Worm (Caenorhabditis elegans) whole organism, young adult: Measurements from ENCODE around the gene ncx-2.

Source experiments
- B0019.2 ChIP-seq: fragments of 200-800 bp; sonication (Bioruptor generic); conservative IDR thresholded peaks from 2 replicates; pipeline ENCODE4 v1.3.6; 2022; ENCODE audit warnings: missing genetic modification reagents, missing genetic modification characterization, missing compliant biosample characterization
- B0035.1 ChIP-seq: sonication (generic microtip); optimal IDR thresholded peaks from 2 replicates; lab custom pipeline; 2016; ENCODE audit warnings: missing genetic modification characterization, mild to moderate bottlenecking, missing compliant biosample characterization, missing genotype, missing genetic modification reagents
- B0261.1 ChIP-seq: sonication (generic microtip); optimal IDR thresholded peaks from 2 replicates; lab custom pipeline; 2016; ENCODE audit warnings: mild to moderate bottlenecking, missing genetic modification characterization, moderate library complexity, missing compliant biosample characterization
- B0336.3 ChIP-seq: fragments of 200-800 bp; sonication (Bioruptor generic); IDR thresholded peaks from 2 replicates; pipeline ENCODE4 v1.3.6; 2022; ENCODE audit warnings: missing genetic modification characterization, missing compliant biosample characterization
- C17E4.6 ChIP-seq: fragments of 200-800 bp; sonication (Bioruptor generic); IDR thresholded peaks from 2 replicates; pipeline ENCODE4 v1.3.6; 2022; ENCODE audit warnings: missing genetic modification reagents, missing genetic modification characterization, missing compliant biosample characterization
- F39B2.1 ChIP-seq: fragments of 200-800 bp; sonication (Bioruptor generic); IDR thresholded peaks from 2 replicates; pipeline ENCODE4 v1.3.6; 2022; ENCODE audit warnings: missing genetic modification reagents, missing genetic modification characterization, missing compliant biosample characterization
- F55B11.4 ChIP-seq: sonication (generic microtip); optimal IDR thresholded peaks from 2 replicates; lab custom pipeline; 2016; ENCODE audit warnings: missing compliant biosample characterization, missing genetic modification characterization, borderline replicate concordance; ENCODE audit not compliant: insufficient read depth
- K11D2.4 ChIP-seq: fragments of 200-800 bp; sonication (Bioruptor generic); IDR thresholded peaks from 2 replicates; pipeline ENCODE4 v1.3.6; 2022; ENCODE audit warnings: missing genetic modification reagents, missing genetic modification characterization, missing compliant biosample characterization
- T07F8.4 ChIP-seq: sonication (generic microtip); optimal IDR thresholded peaks from 2 replicates; lab custom pipeline; 2016; ENCODE audit warnings: mild to moderate bottlenecking, missing genetic modification characterization, moderate library complexity, missing compliant biosample characterization
- T26A5.8 ChIP-seq: sonication (generic microtip); optimal IDR thresholded peaks from 2 replicates; lab custom pipeline; 2016; ENCODE audit warnings: missing genetic modification characterization, missing compliant biosample characterization
- Y67H2A.10 ChIP-seq: fragments of 200-800 bp; sonication (Bioruptor generic); conservative IDR thresholded peaks from 2 replicates; pipeline ENCODE4 v1.3.6; 2022; ENCODE audit warnings: missing genetic modification reagents, missing genetic modification characterization, missing compliant biosample characterization
- Y95B8A.8 ChIP-seq: fragments of 200-800 bp; sonication (Bioruptor generic); IDR thresholded peaks from 2 replicates; pipeline ENCODE4 v1.3.6; 2022; ENCODE audit warnings: missing genetic modification reagents, missing genetic modification characterization, missing compliant biosample characterization
- ZK185.1 ChIP-seq: sonication (generic microtip); optimal IDR thresholded peaks from 2 replicates; lab custom pipeline; 2016; ENCODE audit warnings: mild to moderate bottlenecking, missing genetic modification characterization, missing compliant biosample characterization; ENCODE audit not compliant: poor library complexity, severe bottlenecking
- akir-1 ChIP-seq: fragments of 200-800 bp; sonication (Bioruptor generic); optimal IDR thresholded peaks from 2 replicates; lab custom pipeline; 2018; ENCODE audit warnings: mild to moderate bottlenecking, missing genetic modification characterization, moderate library complexity, missing compliant biosample characterization
- ama-1 ChIP-seq, 3 experiments: fragments of 150-350 bp in 1 of 3; sonication (generic microtip) in 2 of 3; optimal IDR thresholded peaks; 2 replicates each; lab custom pipeline; 2014 to 2018; ENCODE audit warnings: missing biosample characterization in 2 of 3, missing genetic modification characterization in 2 of 3, missing genetic modification reagents in 2 of 3
- aptf-3 ChIP-seq: fragments of 200-800 bp; sonication (Bioruptor generic); IDR thresholded peaks from 2 replicates; pipeline ENCODE4 v1.3.6; 2022; ENCODE audit warnings: missing genetic modification characterization, missing compliant biosample characterization
- attf-3 ChIP-seq: fragments of 200-800 bp; sonication (Bioruptor generic); conservative IDR thresholded peaks from 2 replicates; pipeline ENCODE4 v1.3.6; 2022; ENCODE audit warnings: missing genetic modification reagents, missing genetic modification characterization, missing compliant biosample characterization
- bed-1 ChIP-seq: fragments of 200-800 bp; sonication (Bioruptor generic); IDR thresholded peaks from 2 replicates; pipeline ENCODE4 v1.3.6; 2022; ENCODE audit warnings: missing genetic modification reagents, missing genetic modification characterization, missing compliant biosample characterization
- ceh-27 ChIP-seq: fragments of 200-800 bp; sonication (Bioruptor generic); optimal IDR thresholded peaks from 2 replicates; lab custom pipeline; 2018; ENCODE audit warnings: mild to moderate bottlenecking, missing genetic modification characterization, moderate library complexity, missing compliant biosample characterization
- dpff-1 ChIP-seq: sonication (generic microtip); optimal IDR thresholded peaks from 2 replicates; lab custom pipeline; 2017; ENCODE audit warnings: mild to moderate bottlenecking, missing genetic modification characterization, missing compliant biosample characterization
- dpl-1 ChIP-seq: fragments of 150-350 bp; optimal IDR thresholded peaks from 2 replicates; lab custom pipeline; 2014; ENCODE audit warnings: missing biosample characterization, missing genetic modification reagents, missing genetic modification characterization
- egl-18 ChIP-seq: fragments of 200-800 bp; sonication (Bioruptor generic); IDR thresholded peaks from 2 replicates; pipeline ENCODE4 v1.3.6; 2022; ENCODE audit warnings: missing genetic modification reagents, missing genetic modification characterization, missing compliant biosample characterization
- egl-44 ChIP-seq: fragments of 200-800 bp; sonication (Bioruptor generic); IDR thresholded peaks from 2 replicates; pipeline ENCODE4 v1.3.6; 2022; ENCODE audit warnings: missing genetic modification reagents, missing genetic modification characterization, missing compliant biosample characterization
- egrh-3 ChIP-seq: fragments of 200-800 bp; sonication (Bioruptor generic); IDR thresholded peaks from 2 replicates; pipeline ENCODE4 v1.3.6; 2022; ENCODE audit warnings: missing genetic modification reagents, missing genetic modification characterization, missing compliant biosample characterization
- gei-17 ChIP-seq: fragments of 200-800 bp; sonication (Bioruptor generic); optimal IDR thresholded peaks from 2 replicates; lab custom pipeline; 2018; ENCODE audit warnings: mild to moderate bottlenecking, missing genetic modification characterization, missing compliant biosample characterization
- him-1 ChIP-seq: sonication (generic microtip); optimal IDR thresholded peaks from 2 replicates; lab custom pipeline; 2016; ENCODE audit warnings: missing genotype, missing genetic modification reagents, missing genetic modification characterization, missing compliant biosample characterization
- hlh-12 ChIP-seq: sonication (generic microtip); optimal IDR thresholded peaks from 2 replicates; lab custom pipeline; 2016; ENCODE audit warnings: missing genetic modification characterization, missing compliant biosample characterization
- hlh-26 ChIP-seq: fragments of 200-800 bp; sonication (Bioruptor generic); conservative IDR thresholded peaks from 2 replicates; pipeline ENCODE4 v1.3.6; 2022; ENCODE audit warnings: missing genetic modification reagents, missing genetic modification characterization, missing compliant biosample characterization
- hmg-1.2 ChIP-seq: fragments of 200-800 bp; sonication (Bioruptor generic); IDR thresholded peaks from 2 replicates; pipeline ENCODE4 v1.3.6; 2022; ENCODE audit warnings: missing genetic modification reagents, missing genetic modification characterization, missing compliant biosample characterization
- let-526 ChIP-seq: fragments of 200-800 bp; sonication (Bioruptor generic); IDR thresholded peaks from 2 replicates; pipeline ENCODE4 v1.3.6; 2022; ENCODE audit warnings: missing genetic modification reagents, missing genetic modification characterization, missing compliant biosample characterization
- lin-35 ChIP-seq, 3 experiments: fragments of 150-350 bp in 2 of 3; sonication (generic microtip) in 1 of 3; optimal IDR thresholded peaks; 2 replicates each; lab custom pipeline; 2014 to 2018; ENCODE audit warnings: missing biosample characterization in 3 of 3, missing genetic modification characterization in 3 of 3, missing genetic modification reagents in 3 of 3
- lin-40 ChIP-seq: sonication (generic microtip); optimal IDR thresholded peaks from 2 replicates; lab custom pipeline; 2016; ENCODE audit warnings: missing genetic modification characterization, mild to moderate bottlenecking, missing compliant biosample characterization, missing genotype, missing genetic modification reagents
- lsl-1 ChIP-seq: fragments of 200-800 bp; sonication (Bioruptor generic); optimal IDR thresholded peaks from 2 replicates; lab custom pipeline; 2018; ENCODE audit warnings: mild to moderate bottlenecking, missing genetic modification characterization, moderate library complexity, missing compliant biosample characterization
- madf-6 ChIP-seq: fragments of 200-800 bp; sonication (Bioruptor generic); IDR thresholded peaks from 2 replicates; pipeline ENCODE4 v1.3.6; 2022; ENCODE audit warnings: missing genetic modification reagents, missing genetic modification characterization, missing compliant biosample characterization
- madf-8 ChIP-seq: fragments of 200-800 bp; sonication (Bioruptor generic); conservative IDR thresholded peaks from 2 replicates; pipeline ENCODE4 v1.3.6; 2022; ENCODE audit warnings: missing genetic modification reagents, missing genetic modification characterization, missing compliant biosample characterization
- mcd-1 ChIP-seq: fragments of 200-800 bp; sonication (Bioruptor generic); IDR thresholded peaks from 2 replicates; pipeline ENCODE4 v1.3.6; 2022; ENCODE audit warnings: missing genetic modification reagents, missing genetic modification characterization, missing compliant biosample characterization
- mel-28 ChIP-seq: sonication (generic microtip); optimal IDR thresholded peaks from 2 replicates; lab custom pipeline; 2016; ENCODE audit warnings: borderline replicate concordance, mild to moderate bottlenecking, missing genetic modification characterization, missing compliant biosample characterization
- nfyb-1 ChIP-seq: fragments of 200-800 bp; sonication (Bioruptor generic); IDR thresholded peaks from 2 replicates; pipeline ENCODE4 v1.3.6; 2022; ENCODE audit warnings: missing genetic modification reagents, missing genetic modification characterization, missing compliant biosample characterization
- nhr-90 ChIP-seq: sonication (generic microtip); optimal IDR thresholded peaks from 2 replicates; lab custom pipeline; 2016; ENCODE audit warnings: missing genotype, mild to moderate bottlenecking, missing genetic modification characterization, missing compliant biosample characterization
- pha-4 ChIP-seq: fragments of 150-350 bp; sonication (generic microtip); optimal IDR thresholded peaks from 2 replicates; lab custom pipeline; 2014; ENCODE audit warnings: missing biosample characterization, missing genetic modification reagents, missing genetic modification characterization
- repo-1 ChIP-seq: sonication (generic microtip); optimal IDR thresholded peaks from 2 replicates; lab custom pipeline; 2017; ENCODE audit warnings: mild to moderate bottlenecking, missing genetic modification characterization, missing compliant biosample characterization
- rpc-1 ChIP-seq, 2 experiments: fragments of 150-350 bp in 1 of 2; sonication (generic microtip) in 1 of 2; optimal IDR thresholded peaks; 2 replicates each; lab custom pipeline; 2014 to 2018; ENCODE audit warnings: missing biosample characterization in 1 of 2, missing genetic modification characterization in 1 of 2, missing genetic modification reagents in 1 of 2, missing genotype in 1 of 2
- somi-1 ChIP-seq: fragments of 200-800 bp; sonication (Bioruptor generic); optimal IDR thresholded peaks from 2 replicates; lab custom pipeline; 2018; ENCODE audit warnings: mild to moderate bottlenecking, missing genetic modification characterization, missing compliant biosample characterization
- tlf-1 ChIP-seq: fragments of 200-800 bp; sonication (Bioruptor generic); optimal IDR thresholded peaks from 2 replicates; lab custom pipeline; 2018; ENCODE audit warnings: mild to moderate bottlenecking, missing genetic modification characterization, missing compliant biosample characterization
- unc-130 ChIP-seq: sonication (generic microtip); optimal IDR thresholded peaks from 2 replicates; lab custom pipeline; 2016; ENCODE audit warnings: missing genetic modification reagents, missing genetic modification characterization, missing compliant biosample characterization
- ztf-22 ChIP-seq: fragments of 200-800 bp; sonication (Bioruptor generic); optimal IDR thresholded peaks from 2 replicates; lab custom pipeline; 2018; ENCODE audit warnings: mild to moderate bottlenecking, missing genetic modification characterization, moderate library complexity, missing compliant biosample characterization
- ztf-25 ChIP-seq: fragments of 200-800 bp; sonication (Bioruptor generic); IDR thresholded peaks from 2 replicates; pipeline ENCODE4 v1.3.6; 2022; ENCODE audit warnings: missing genetic modification reagents, missing genetic modification characterization, missing compliant biosample characterization
- ztf-26 ChIP-seq: sonication (generic microtip); optimal IDR thresholded peaks from 2 replicates; lab custom pipeline; 2017; ENCODE audit warnings: missing genetic modification characterization, missing compliant biosample characterization

Gene ncx-2

ce11 chrV:5329677-5330266 lies 26.3 kb downstream of the ncx-2 start (continued):
- TF ChIP-seq egl-44 (GFP tag; lab: Robert Waterston, UW): no peak
- TF ChIP-seq mel-28 (tag; lab: Kevin White, UChicago): no peak
- peak; percentile 34 for TF ChIP-seq madf-6 (GFP tag; lab: Robert Waterston, UW)
- TF ChIP-seq B0336.3 (GFP tag; lab: Robert Waterston, UW): no peak
- TF ChIP-seq gei-17 (GFP tag; lab: Kevin White, UChicago): no peak
- no peak for TF ChIP-seq mcd-1 (GFP tag; lab: Robert Waterston, UW)
- no peak for TF ChIP-seq dpl-1
- TF ChIP-seq C17E4.6 (GFP tag; lab: Robert Waterston, UW): no peak
- TF ChIP-seq ZK185.1 (tag; lab: Kevin White, UChicago): peak; percentile 44
- TF ChIP-seq Y67H2A.10 (GFP tag; lab: Robert Waterston, UW): no peak
- TF ChIP-seq pha-4 (tag; lab: Kevin White, UChicago): no peak
- no peak for TF ChIP-seq aptf-3
- TF ChIP-seq F55B11.4 (tag; lab: Kevin White, UChicago): no peak
- TF ChIP-seq ztf-22 (GFP tag; lab: Kevin White, UChicago): peak; percentile 8
- TF ChIP-seq ztf-25: no peak
- 0 out of 2 replicates have a peak, but pooled peaks have one; percentile 25 for TF ChIP-seq hmg-1.2 (GFP tag; lab: Robert Waterston, UW)
- peak; percentile 67 for TF ChIP-seq rpc-1 (optimal IDR thresholded peaks at IDR 0.05; lab: Kevin White, UChicago)
- TF ChIP-seq rpc-1 (tag; optimal IDR thresholded peaks at IDR 0.05; lab: Kevin White, UChicago): peak; percentile 85
- 0 out of 2 replicates have a peak, but pooled peaks have one; percentile 5 for TF ChIP-seq egrh-3
- TF ChIP-seq B0035.1: peak; percentile 21
- no peak for TF ChIP-seq T26A5.8
- TF ChIP-seq T07F8.4 (tag; lab: Kevin White, UChicago): no peak
- TF ChIP-seq lin-35 (GFP tag; optimal IDR thresholded peaks at IDR 0.05; lab: Kevin White, UChicago): no peak
- TF ChIP-seq Y95B8A.8 (GFP tag; lab: Robert Waterston, UW): no peak
- peak; percentile 18 for TF ChIP-seq ztf-26 (tag; lab: Kevin White, UChicago)
- TF ChIP-seq hlh-26 (GFP tag; lab: Robert Waterston, UW): no peak
- TF ChIP-seq bed-1: no peak
- peak; percentile 29 for TF ChIP-seq him-1 (tag; lab: Kevin White, UChicago)
- no peak for TF ChIP-seq B0019.2 (GFP tag; lab: Robert Waterston, UW)
- no peak for TF ChIP-seq ceh-27 (GFP tag; lab: Kevin White, UChicago)
- TF ChIP-seq tlf-1 (GFP tag; lab: Kevin White, UChicago): no peak
- no peak for TF ChIP-seq akir-1 (GFP tag; lab: Kevin White, UChicago)
- peak; percentile 53 for TF ChIP-seq nhr-90 (tag; lab: Kevin White, UChicago)
- TF ChIP-seq K11D2.4 (GFP tag; lab: Robert Waterston, UW): no peak
- TF ChIP-seq unc-130: no peak
- TF ChIP-seq egl-18 (GFP tag; lab: Robert Waterston, UW): no peak
- TF ChIP-seq lin-40 (tag; lab: Kevin White, UChicago): no peak
- TF ChIP-seq dpff-1 (tag; lab: Kevin White, UChicago): no peak
- TF ChIP-seq madf-8 (GFP tag; lab: Robert Waterston, UW): no peak
- TF ChIP-seq hlh-12 (tag; lab: Kevin White, UChicago): no peak
- peak; percentile 54 for TF ChIP-seq repo-1
- TF ChIP-seq let-526 (GFP tag; lab: Robert Waterston, UW): no peak
- TF ChIP-seq somi-1 (GFP tag; lab: Kevin White, UChicago): peak; percentile 15
- no peak for TF ChIP-seq attf-3
- no peak for TF ChIP-seq lsl-1 (GFP tag; lab: Kevin White, UChicago)
- TF ChIP-seq ama-1 (optimal IDR thresholded peaks at IDR 0.05; lab: Kevin White, UChicago): no peak
- no peak for TF ChIP-seq ama-1 (GFP tag; optimal IDR thresholded peaks at IDR 0.05; lab: Kevin White, UChicago)
- TF ChIP-seq nfyb-1 (GFP tag; lab: Robert Waterston, UW): no peak
- no peak for TF ChIP-seq F39B2.1 (GFP tag; lab: Robert Waterston, UW)
- TF ChIP-seq B0261.1: peak; percentile 65
